Fruit fly (Drosophila melanogaster): Measurements from ENCODE around the gene CG15599.

Gene CG15599

DNA sequence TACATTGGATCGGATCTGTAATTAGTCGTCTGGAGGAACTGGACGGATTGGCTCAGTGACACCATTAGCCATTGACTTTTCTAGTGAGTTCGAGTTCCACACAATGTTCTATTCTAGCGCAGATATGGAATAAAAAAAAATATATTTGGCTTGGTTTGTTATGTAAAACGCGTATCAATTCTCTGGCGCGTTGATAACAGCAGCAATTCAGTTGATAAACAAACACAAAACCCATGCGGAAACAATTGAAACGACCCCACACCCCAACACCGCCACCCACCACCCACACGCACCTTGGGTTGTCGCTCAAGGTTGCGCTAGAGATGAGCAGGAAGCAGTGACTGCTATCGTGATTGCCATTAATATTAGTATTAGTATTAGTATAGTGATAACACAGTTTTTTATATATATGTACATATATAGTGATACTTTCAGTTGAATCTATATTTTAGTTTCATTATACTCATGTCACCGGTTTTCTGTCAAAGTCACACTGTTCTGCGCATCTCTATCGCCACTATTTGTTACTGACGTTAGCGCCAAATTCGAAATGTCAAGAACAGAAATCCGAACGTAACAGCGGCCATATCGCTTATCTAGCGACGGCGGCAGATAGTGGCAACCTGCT lies 9.0 kb upstream of the CG15599 start (continued):
- peak; percentile 91 for TF ChIP-seq CG10959 (GFP tag; IDR thresholded peaks at IDR 0.05)
- TF ChIP-seq CG32532 (GFP tag; IDR thresholded peaks at IDR 0.05), result peak; percentile 97
- TF ChIP-seq CG15514 (GFP tag; optimal IDR thresholded peaks at IDR 0.05), result peak; percentile 94
- peak; percentile 81 for TF ChIP-seq gsb-n (tag; optimal IDR thresholded peaks at IDR 0.05)
- peak; percentile 91 for TF ChIP-seq nau (GFP tag; optimal IDR thresholded peaks at IDR 0.05)
- no peak for TF ChIP-seq Camta (GFP tag; optimal IDR thresholded peaks at IDR 0.05)
- peak; percentile 88 for TF ChIP-seq seq (GFP tag; IDR thresholded peaks at IDR 0.05)
- peak; percentile 83 for TF ChIP-seq CG17361 (GFP tag; IDR thresholded peaks at IDR 0.05)
- peak; percentile 81 for TF ChIP-seq Awh (GFP tag; IDR thresholded peaks at IDR 0.05)
- peak; percentile 96 for TF ChIP-seq CG34422 (GFP tag; IDR thresholded peaks at IDR 0.05)
- no peak for TF ChIP-seq CG4282 (GFP tag; optimal IDR thresholded peaks at IDR 0.05)
- 0 out of 2 replicates have a peak, but pooled peaks have one; percentile 42 for TF ChIP-seq CG42726 (GFP tag; IDR thresholded peaks at IDR 0.05; ENCODE audit: partially characterized antibody)
- TF ChIP-seq klu (GFP tag; IDR thresholded peaks at IDR 0.05), result peak; percentile 94
- peak; percentile 44; the same call in 1 of the 2 replicates for TF ChIP-seq CG10321 (GFP tag; IDR thresholded peaks at IDR 0.05)
- peak; percentile 85 for TF ChIP-seq CG7357 (GFP tag; IDR thresholded peaks at IDR 0.05)
- TF ChIP-seq rib (GFP tag; IDR thresholded peaks at IDR 0.05), result peak; percentile 93
- no peak for TF ChIP-seq maf-S (GFP tag; optimal IDR thresholded peaks at IDR 0.05)
- peak; percentile 69 for TF ChIP-seq twi (tag; optimal IDR thresholded peaks at IDR 0.05)
- TF ChIP-seq CG6175 (GFP tag; IDR thresholded peaks at IDR 0.05), result peak; percentile 93
- peak; percentile 84 for TF ChIP-seq Hsf (GFP tag; optimal IDR thresholded peaks at IDR 0.05)
- TF ChIP-seq Atf3 (GFP tag; optimal IDR thresholded peaks at IDR 0.05), result no peak
- peak; percentile 57 for TF ChIP-seq Hmx (GFP tag; optimal IDR thresholded peaks at IDR 0.05)
- TF ChIP-seq NC2α (GFP tag; optimal IDR thresholded peaks at IDR 0.05), result no peak
- TF ChIP-seq CG4730 (GFP tag; IDR thresholded peaks at IDR 0.05), result peak; percentile 92
- TF ChIP-seq bab2 (GFP tag; optimal IDR thresholded peaks at IDR 0.05), result peak; percentile 60
- peak; percentile 76 for TF ChIP-seq bowl (GFP tag; IDR thresholded peaks at IDR 0.05)
- TF ChIP-seq stwl (tag; optimal IDR thresholded peaks at IDR 0.05), result peak; percentile 6
- TF ChIP-seq hbn (GFP tag; IDR thresholded peaks at IDR 0.05; ENCODE audit: partially characterized antibody), result no peak
- no peak for TF ChIP-seq Mes4 (GFP tag; optimal IDR thresholded peaks at IDR 0.05)
- TF ChIP-seq YL-1 (GFP tag; optimal IDR thresholded peaks at IDR 0.05), result peak; percentile 40
- TF ChIP-seq dimm (GFP tag; IDR thresholded peaks at IDR 0.05), result peak; percentile 85
- TF ChIP-seq CG12299 (tag; optimal IDR thresholded peaks at IDR 0.05), result peak; percentile 94
- peak; percentile 84 for TF ChIP-seq Oaz (GFP tag; IDR thresholded peaks at IDR 0.05)
- peak; percentile 98 for TF ChIP-seq lab (GFP tag; optimal IDR thresholded peaks at IDR 0.05)
- TF ChIP-seq Sry-β (GFP tag; optimal IDR thresholded peaks at IDR 0.05), result peak; percentile 91
- TF ChIP-seq ara (GFP tag; IDR thresholded peaks at IDR 0.05), result peak; percentile 90
- peak; percentile 84 for TF ChIP-seq D19B (GFP tag; optimal IDR thresholded peaks at IDR 0.05)
- TF ChIP-seq Dip3 (GFP tag; optimal IDR thresholded peaks at IDR 0.05), result peak; percentile 72
- TF ChIP-seq trem (tag; optimal IDR thresholded peaks at IDR 0.05), result peak; percentile 80
- peak; percentile 56 for TF ChIP-seq Scr (GFP tag; IDR thresholded peaks at IDR 0.05; ENCODE audit: partially characterized antibody)
- TF ChIP-seq HmgZ (tag; optimal IDR thresholded peaks at IDR 0.05), result peak; percentile 94
- TF ChIP-seq hkb (optimal IDR thresholded peaks at IDR 0.05), result no peak
- peak; percentile 97 for TF ChIP-seq hkb (GFP tag; IDR thresholded peaks at IDR 0.05)
- no peak for TF ChIP-seq CG12744 (GFP tag; optimal IDR thresholded peaks at IDR 0.05)
- peak; percentile 69; the same call in 1 of the 2 replicates for TF ChIP-seq Poxn (GFP tag; IDR thresholded peaks at IDR 0.05)
- peak; percentile 94 for TF ChIP-seq HHEX (GFP tag; optimal IDR thresholded peaks at IDR 0.05)
- no peak for TF ChIP-seq tll (GFP tag; optimal IDR thresholded peaks at IDR 0.05)
- TF ChIP-seq MBD-R2 (GFP tag; IDR thresholded peaks at IDR 0.05), result peak; percentile 87
- no peak for TF ChIP-seq abd-A (tag; optimal IDR thresholded peaks at IDR 0.05)
- peak; percentile 80 for TF ChIP-seq schlank (tag; optimal IDR thresholded peaks at IDR 0.05)
- peak; percentile 95 for TF ChIP-seq Meics (GFP tag; optimal IDR thresholded peaks at IDR 0.05)

Measured in whole organism, embryonic.